Worm (Caenorhabditis elegans) whole organism, L3 larva: Measurements from ENCODE around the gene T24E12.1.

Source experiments
- R02D3.7 ChIP-seq: fragments of 150-350 bp; optimal IDR thresholded peaks from 2 replicates; lab custom pipeline; 2014; ENCODE audit warnings: missing biosample characterization, missing genetic modification characterization
- ZK546.5 ChIP-seq: sonication (generic microtip); optimal IDR thresholded peaks from 2 replicates; lab custom pipeline; 2017; ENCODE audit warnings: missing biosample characterization, missing genetic modification characterization
- aly-2 ChIP-seq: fragments of 150-350 bp; optimal IDR thresholded peaks from 2 replicates; lab custom pipeline; 2014; ENCODE audit warnings: missing biosample characterization, missing genetic modification characterization
- ama-1 ChIP-seq: fragments of 150-350 bp; optimal IDR thresholded peaks from 2 replicates; lab custom pipeline; 2018
- ceh-16 ChIP-seq: sonication (generic microtip); optimal IDR thresholded peaks from 2 replicates; lab custom pipeline; 2017; ENCODE audit warnings: missing biosample characterization, missing genetic modification characterization
- ceh-28 ChIP-seq: fragments of 150-350 bp; optimal IDR thresholded peaks from 2 replicates; lab custom pipeline; 2014; ENCODE audit warnings: missing biosample characterization, missing genetic modification reagents, missing genetic modification characterization
- ceh-82 ChIP-seq: fragments of 150-350 bp; optimal IDR thresholded peaks from 2 replicates; lab custom pipeline; 2014; ENCODE audit warnings: missing biosample characterization, missing genetic modification characterization
- ceh-9 ChIP-seq: sonication (generic microtip); optimal IDR thresholded peaks from 2 replicates; lab custom pipeline; 2018; ENCODE audit warnings: missing biosample characterization, missing genetic modification characterization
- egl-27 ChIP-seq: sonication (generic microtip); optimal IDR thresholded peaks from 4 replicates; lab custom pipeline; 2017; ENCODE audit warnings: missing biosample characterization, missing genetic modification reagents, missing genetic modification characterization
- egl-5 ChIP-seq: fragments of 150-350 bp; optimal IDR thresholded peaks from 2 replicates; lab custom pipeline; 2017; ENCODE audit warnings: missing biosample characterization, missing genetic modification reagents, missing genetic modification characterization, inconsistent platforms
- elt-1 ChIP-seq: fragments of 150-350 bp; optimal IDR thresholded peaks from 2 replicates; lab custom pipeline; 2014; ENCODE audit warnings: missing biosample characterization, missing genetic modification characterization
- elt-2 ChIP-seq: sonication (generic microtip); optimal IDR thresholded peaks from 2 replicates; lab custom pipeline; 2016; ENCODE audit warnings: missing genetic modification reagents, mild to moderate bottlenecking, missing genetic modification characterization, missing compliant biosample characterization
- elt-3 ChIP-seq, 3 experiments: fragments of 150-350 bp in 1 of 3; sonication (generic microtip) in 2 of 3; optimal IDR thresholded peaks; 2 replicates in 2 of 3; 4 replicates in 1 of 3; lab custom pipeline; 2014 to 2017; ENCODE audit warnings: missing biosample characterization in 3 of 3, missing genetic modification characterization in 3 of 3
- eor-1 ChIP-seq, 2 experiments: fragments of 150-350 bp; optimal IDR thresholded peaks; 2 replicates each; lab custom pipeline; 2014 to 2018; ENCODE audit warnings: missing biosample characterization in 2 of 2, missing genetic modification characterization in 2 of 2
- fkh-10 ChIP-seq: sonication (generic microtip); optimal IDR thresholded peaks from 2 replicates; lab custom pipeline; 2017; ENCODE audit warnings: missing biosample characterization, missing genetic modification reagents, missing genetic modification characterization
- fkh-2 ChIP-seq: fragments of 150-350 bp; optimal IDR thresholded peaks from 2 replicates; lab custom pipeline; 2014; ENCODE audit warnings: missing biosample characterization, missing genetic modification reagents, missing genetic modification characterization
- jun-1 ChIP-seq: fragments of 150-350 bp; optimal IDR thresholded peaks from 2 replicates; lab custom pipeline; 2014; ENCODE audit warnings: missing biosample characterization, missing genetic modification reagents, missing genetic modification characterization
- lin-15B ChIP-seq: fragments of 150-350 bp; optimal IDR thresholded peaks from 2 replicates; lab custom pipeline; 2014; ENCODE audit warnings: missing biosample characterization, missing genetic modification characterization
- lin-39 ChIP-seq: fragments of 150-350 bp; optimal IDR thresholded peaks from 2 replicates; lab custom pipeline; 2018; ENCODE audit warnings: missing biosample characterization, missing genetic modification reagents, missing genetic modification characterization
- mdl-1 ChIP-seq: fragments of 150-350 bp; optimal IDR thresholded peaks from 2 replicates; lab custom pipeline; 2014; ENCODE audit warnings: missing biosample characterization, missing genetic modification characterization
- mml-1 ChIP-seq: fragments of 150-350 bp; sonication (generic microtip); optimal IDR thresholded peaks from 3 replicates; lab custom pipeline; 2014; ENCODE audit warnings: missing biosample characterization, missing genetic modification characterization
- nfya-1 ChIP-seq: sonication (generic microtip); optimal IDR thresholded peaks from 2 replicates; lab custom pipeline; 2017; ENCODE audit warnings: missing genetic modification characterization, mild to moderate bottlenecking, missing compliant biosample characterization, antibody characterized with exemption, moderate library complexity; ENCODE audit not compliant: insufficient read depth
- nhr-23 ChIP-seq: fragments of 150-350 bp; optimal IDR thresholded peaks from 2 replicates; lab custom pipeline; 2014; ENCODE audit warnings: missing biosample characterization, missing genetic modification reagents, missing genetic modification characterization
- nhr-237 ChIP-seq: fragments of 150-350 bp; optimal IDR thresholded peaks from 2 replicates; lab custom pipeline; 2014; ENCODE audit warnings: missing biosample characterization, missing genetic modification characterization
- nhr-25 ChIP-seq: sonication (generic microtip); optimal IDR thresholded peaks from 2 replicates; lab custom pipeline; 2017; ENCODE audit warnings: missing biosample characterization, missing genetic modification characterization
- nhr-28 ChIP-seq: fragments of 150-350 bp; optimal IDR thresholded peaks from 2 replicates; lab custom pipeline; 2014; ENCODE audit warnings: missing biosample characterization, missing genetic modification characterization
- nhr-43 ChIP-seq: sonication (generic microtip); optimal IDR thresholded peaks from 2 replicates; lab custom pipeline; 2016; ENCODE audit warnings: mild to moderate bottlenecking, missing genetic modification characterization, missing compliant biosample characterization; ENCODE audit not compliant: poor library complexity, severe bottlenecking
- nhr-67 ChIP-seq: fragments of 150-350 bp; optimal IDR thresholded peaks from 2 replicates; lab custom pipeline; 2014; ENCODE audit warnings: missing biosample characterization, missing genetic modification characterization
- nhr-76 ChIP-seq: fragments of 150-350 bp; sonication (generic microtip); optimal IDR thresholded peaks from 5 replicates; lab custom pipeline; 2014; ENCODE audit warnings: missing biosample characterization, missing genetic modification characterization
- pha-4 ChIP-seq: fragments of 150-350 bp; optimal IDR thresholded peaks from 2 replicates; lab custom pipeline; 2014; ENCODE audit warnings: missing biosample characterization, missing genetic modification reagents, missing genetic modification characterization
- pqm-1 ChIP-seq: fragments of 150-350 bp; optimal IDR thresholded peaks from 2 replicates; lab custom pipeline; 2017; ENCODE audit warnings: missing biosample characterization, missing genetic modification characterization, inconsistent platforms
- sea-2 ChIP-seq: fragments of 150-350 bp; sonication (generic microtip); optimal IDR thresholded peaks from 4 replicates; lab custom pipeline; 2014; ENCODE audit warnings: missing biosample characterization, missing genetic modification reagents, missing genetic modification characterization
- skn-1 ChIP-seq: fragments of 150-350 bp; optimal IDR thresholded peaks from 2 replicates; lab custom pipeline; 2014; ENCODE audit warnings: missing biosample characterization, missing genetic modification characterization
- snpc-4 ChIP-seq: fragments of 150-350 bp; optimal IDR thresholded peaks from 2 replicates; lab custom pipeline; 2014; ENCODE audit warnings: missing biosample characterization, missing genetic modification characterization
- tbx-2 ChIP-seq: sonication (generic microtip); optimal IDR thresholded peaks from 2 replicates; lab custom pipeline; 2016; ENCODE audit warnings: mild to moderate bottlenecking, missing genetic modification characterization, missing compliant biosample characterization
- unc-39 ChIP-seq: sonication (generic microtip); optimal IDR thresholded peaks from 4 replicates; lab custom pipeline; 2017; ENCODE audit warnings: missing biosample characterization, missing genetic modification characterization
- unc-62 ChIP-seq: fragments of 150-350 bp; sonication (generic microtip); optimal IDR thresholded peaks from 4 replicates; lab custom pipeline; 2014; ENCODE audit warnings: missing biosample characterization, missing genetic modification reagents, missing genetic modification characterization
- zag-1 ChIP-seq: fragments of 150-350 bp; optimal IDR thresholded peaks from 2 replicates; lab custom pipeline; 2014; ENCODE audit warnings: missing biosample characterization, missing genetic modification characterization
- ztf-4 ChIP-seq: fragments of 150-350 bp; optimal IDR thresholded peaks from 2 replicates; lab custom pipeline; 2014; ENCODE audit warnings: missing biosample characterization, missing genetic modification characterization

The T24E12.1 gene

ce11 chrII:3787151-3787550 lies 1.8 kb downstream of the T24E12.1 start, which contains the start of gene T24E12.13:
Gene T24E12.13, plus strand, starts transcription at chrII:3787451.
- TF ChIP-seq jun-1 (no peak), fkh-2 (tag; lab: Kevin White, UChicago) (no peak), nhr-25 (tag; lab: Kevin White, UChicago) (no peak), unc-39 (no peak), egl-27 (tag; lab: Kevin White, UChicago) (no peak), ceh-9 (no peak), elt-2 (no peak), ceh-28 (tag; lab: Kevin White, UChicago) (no peak), aly-2 (tag; lab: Kevin White, UChicago) (no peak), skn-1 (tag; lab: Kevin White, UChicago) (no peak), egl-5 (tag; lab: Kevin White, UChicago) (no peak), elt-1 (no peak)
- TF ChIP-seq, all 47 proteins: peak for 0

ce11 chrII:3788356-3788962 lies 3.1 kb downstream of the T24E12.1 start:
- TF ChIP-seq elt-1: no peak
- no peak for TF ChIP-seq egl-5 (tag; lab: Kevin White, UChicago)
- TF ChIP-seq ceh-9: no peak
- peak; percentile 7 for TF ChIP-seq pqm-1 (tag; lab: Kevin White, UChicago)
- TF ChIP-seq nhr-67 (tag; lab: Kevin White, UChicago): no peak
- TF ChIP-seq zag-1 (tag; lab: Kevin White, UChicago): no peak
- no peak for TF ChIP-seq unc-62 (GFP tag; lab: Kevin White, UChicago)
- no peak for TF ChIP-seq R02D3.7 (tag; lab: Kevin White, UChicago)
- TF ChIP-seq elt-3 (tag; optimal IDR thresholded peaks at IDR 0.05; lab: Kevin White, UChicago): no peak
- TF ChIP-seq elt-2: peak; percentile 58

- TF ChIP-seq ceh-28 (tag; lab: Kevin White, UChicago): no peak
- no peak for TF ChIP-seq R02D3.7 (tag; lab: Kevin White, UChicago)
- no peak for TF ChIP-seq ama-1 (lab: Kevin White, UChicago)
- no peak for TF ChIP-seq fkh-10 (GFP tag; lab: Kevin White, UChicago)
- TF ChIP-seq egl-27 (tag; lab: Kevin White, UChicago): no peak
- TF ChIP-seq aly-2 (tag; lab: Kevin White, UChicago): no peak
- TF ChIP-seq lin-39 (tag; lab: Kevin White, UChicago): no peak
Observed at ce11 chrII:3793336-3793735, 8.0 kb downstream of the T24E12.1 start, which contains the start of gene fbxb-99. Gene fbxb-99, minus strand, starts transcription at chrII:3793436.

DNA sequence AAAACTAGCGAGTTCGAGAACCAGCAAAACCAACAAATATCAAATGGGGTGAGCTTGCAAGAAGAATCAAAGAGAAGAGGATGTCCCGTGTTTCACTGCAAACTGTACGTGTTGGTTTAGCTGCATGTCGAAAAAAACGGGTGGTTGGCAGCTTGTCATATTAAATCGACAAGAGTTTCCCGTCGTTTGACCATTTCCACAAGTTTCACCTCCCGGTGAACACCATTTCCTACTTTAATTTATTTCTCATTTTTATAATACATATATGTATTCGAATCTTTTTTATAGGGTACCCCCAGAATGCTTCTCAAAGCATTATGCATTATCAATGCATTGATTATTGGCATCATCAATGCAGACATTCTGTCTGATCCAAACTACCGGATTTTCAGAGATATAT lies 10.0 kb downstream of the T24E12.1 start, which contains the start of gene Y8A9A.2:
Y8A9A.2 (plus strand) TSS at position 301 of the 400 bp plus-strand sequence.
- no peak for TF ChIP-seq ceh-28 (tag; lab: Kevin White, UChicago)
- TF ChIP-seq fkh-2 (tag; lab: Kevin White, UChicago): no peak
- no peak for TF ChIP-seq tbx-2
- TF ChIP-seq sea-2 (GFP tag; lab: Kevin White, UChicago): no peak
- TF ChIP-seq nhr-76 (tag; lab: Kevin White, UChicago): no peak
- TF ChIP-seq nhr-23: no peak
- TF ChIP-seq pha-4 (tag; lab: Kevin White, UChicago): no peak
- no peak for TF ChIP-seq ama-1 (lab: Kevin White, UChicago)
- TF ChIP-seq lin-15B (tag; lab: Kevin White, UChicago): no peak
- TF ChIP-seq nhr-43 (tag; lab: Kevin White, UChicago): no peak
- TF ChIP-seq elt-2: no peak
- no peak for TF ChIP-seq lin-39 (tag; lab: Kevin White, UChicago)
- no peak for TF ChIP-seq elt-1
- no peak for TF ChIP-seq mdl-1 (tag; lab: Kevin White, UChicago)
- TF ChIP-seq ztf-4 (tag; lab: Kevin White, UChicago): no peak
- TF ChIP-seq unc-39: no peak
- TF ChIP-seq nfya-1: no peak
- no peak for TF ChIP-seq nhr-237 (tag; lab: Kevin White, UChicago)
- no peak for TF ChIP-seq nhr-28 (tag; lab: Kevin White, UChicago)
- TF ChIP-seq, all 47 proteins: peak for 0

- TF ChIP-seq nfya-1: no peak
- TF ChIP-seq ztf-4 (tag; lab: Kevin White, UChicago): no peak
- no peak for TF ChIP-seq egl-27 (tag; lab: Kevin White, UChicago)
- TF ChIP-seq ama-1 (lab: Kevin White, UChicago): no peak
- no peak for TF ChIP-seq mml-1
- TF ChIP-seq lin-39 (tag; lab: Kevin White, UChicago): no peak
- no peak for TF ChIP-seq ceh-9
- no peak for TF ChIP-seq lin-15B (tag; lab: Kevin White, UChicago)
- TF ChIP-seq ceh-82 (tag; lab: Kevin White, UChicago): no peak
- TF ChIP-seq ceh-16 (tag; lab: Kevin White, UChicago): no peak
- TF ChIP-seq nhr-28 (tag; lab: Kevin White, UChicago): no peak
- no peak for TF ChIP-seq ZK546.5 (tag; lab: Kevin White, UChicago)
- TF ChIP-seq snpc-4 (tag; lab: Kevin White, UChicago): no peak
- no peak for TF ChIP-seq eor-1 (tag; optimal IDR thresholded peaks at IDR 0.05; lab: Kevin White, UChicago)
- no peak for TF ChIP-seq nhr-23
- TF ChIP-seq skn-1 (tag; lab: Kevin White, UChicago): no peak
- no peak for TF ChIP-seq unc-62 (GFP tag; lab: Kevin White, UChicago)
- TF ChIP-seq, all 47 proteins: peak for 0
Observed at ce11 chrII:3803219-3803618, 17.9 kb downstream of the T24E12.1 start, which contains the start of gene ins-32. Gene ins-32, minus strand, starts transcription at chrII:3803319.
